Worm (Caenorhabditis elegans) whole organism, midembryonic: Measurements from ENCODE around the gene F26D11.13.

Source experiments
- T22C8.4 ChIP-seq: fragments of 200-800 bp; sonication (Bioruptor generic); IDR thresholded peaks from 2 replicates; pipeline ENCODE4 v1.3.6; 2022; ENCODE audit warnings: missing genetic modification characterization, missing compliant biosample characterization
- cog-1 ChIP-seq: sonication (generic microtip); optimal IDR thresholded peaks from 2 replicates; lab custom pipeline; 2016; ENCODE audit warnings: missing genetic modification characterization, missing compliant biosample characterization
- flt-1 ChIP-seq: fragments of 200-800 bp; sonication (Bioruptor generic); IDR thresholded peaks from 2 replicates; pipeline ENCODE4 v1.3.6; 2022; ENCODE audit warnings: missing genetic modification characterization, missing compliant biosample characterization
- klf-2 ChIP-seq: fragments of 200-800 bp; sonication (Bioruptor generic); conservative IDR thresholded peaks from 2 replicates; pipeline ENCODE4 v1.3.6; 2022; ENCODE audit warnings: missing genetic modification reagents, missing genetic modification characterization, missing compliant biosample characterization
- med-1 ChIP-seq: sonication (generic microtip); optimal IDR thresholded peaks from 2 replicates; lab custom pipeline; 2017; ENCODE audit warnings: missing genetic modification characterization, mild to moderate bottlenecking, missing compliant biosample characterization, antibody characterized with exemption, missing genetic modification reagents; ENCODE audit not compliant: insufficient read depth
- ref-1 ChIP-seq: fragments of 200-800 bp; sonication (Bioruptor generic); conservative IDR thresholded peaks from 2 replicates; pipeline ENCODE4 v1.3.6; 2022; ENCODE audit warnings: missing genetic modification reagents, missing genetic modification characterization, missing compliant biosample characterization
- tab-1 ChIP-seq: fragments of 200-800 bp; sonication (Bioruptor generic); IDR thresholded peaks from 2 replicates; pipeline ENCODE4 v1.3.6; 2022; ENCODE audit warnings: missing genetic modification characterization, missing compliant biosample characterization
- ztf-23 ChIP-seq: fragments of 200-800 bp; sonication (Bioruptor generic); IDR thresholded peaks from 2 replicates; pipeline ENCODE4 v1.3.6; 2022; ENCODE audit warnings: missing genetic modification reagents, missing genetic modification characterization, missing compliant biosample characterization
- ztf-29 ChIP-seq: fragments of 200-800 bp; sonication (Bioruptor generic); IDR thresholded peaks from 2 replicates; pipeline ENCODE4 v1.3.6; 2022; ENCODE audit warnings: missing genetic modification reagents, missing genetic modification characterization, missing compliant biosample characterization

Gene F26D11.13

ce11 chrV:7955168-7955567 is 716 bp upstream of the F26D11.13 start, which contains the start of gene F26D11.12:
TSS of gene F26D11.12 (minus strand) at chrV:7955312.
- TF ChIP-seq cog-1 (tag; lab: Kevin White, UChicago) (no peak), ztf-23 (no peak), tab-1 (GFP tag; lab: Robert Waterston, UW) (no peak), ref-1 (GFP tag; lab: Robert Waterston, UW) (no peak), klf-2 (GFP tag; lab: Robert Waterston, UW) (no peak), med-1 (GFP tag; lab: Kevin White, UChicago) (no peak), ztf-29 (GFP tag; lab: Robert Waterston, UW) (no peak), flt-1 (GFP tag; lab: Robert Waterston, UW) (no peak), T22C8.4 (GFP tag; lab: Robert Waterston, UW) (no peak)

ce11 chrV:7952855-7953254 is 1.6 kb downstream of the F26D11.13 start, which contains the start of gene clec-216:
TSS of gene clec-216 (minus strand) at chrV:7952955.
- TF ChIP-seq ztf-23 (no peak), ztf-29 (GFP tag; lab: Robert Waterston, UW) (no peak), flt-1 (GFP tag; lab: Robert Waterston, UW) (no peak), med-1 (GFP tag; lab: Kevin White, UChicago) (no peak), tab-1 (GFP tag; lab: Robert Waterston, UW) (no peak), T22C8.4 (GFP tag; lab: Robert Waterston, UW) (no peak), ref-1 (GFP tag; lab: Robert Waterston, UW) (no peak), klf-2 (GFP tag; lab: Robert Waterston, UW) (no peak), cog-1 (tag; lab: Kevin White, UChicago) (no peak)

ce11 chrV:7946229-7946628 is 8.2 kb downstream of the F26D11.13 start:
- TF ChIP-seq T22C8.4 (GFP tag; lab: Robert Waterston, UW) (no peak), med-1 (GFP tag; lab: Kevin White, UChicago) (no peak), ref-1 (GFP tag; lab: Robert Waterston, UW) (no peak), tab-1 (GFP tag; lab: Robert Waterston, UW) (no peak), cog-1 (tag; lab: Kevin White, UChicago) (no peak), ztf-29 (GFP tag; lab: Robert Waterston, UW) (no peak), ztf-23 (no peak), flt-1 (GFP tag; lab: Robert Waterston, UW) (no peak), klf-2 (GFP tag; lab: Robert Waterston, UW) (no peak)

ce11 chrV:7943568-7943967 is 10.9 kb downstream of the F26D11.13 start, which contains the start of gene Y97E10B.1:
TSS of gene Y97E10B.1 (plus strand) at chrV:7943868.
- TF ChIP-seq ztf-29 (GFP tag; lab: Robert Waterston, UW) = no peak
- TF ChIP-seq ref-1 (GFP tag; lab: Robert Waterston, UW) = no peak
- no peak for TF ChIP-seq ztf-23
- no peak for TF ChIP-seq flt-1 (GFP tag; lab: Robert Waterston, UW)
- no peak for TF ChIP-seq klf-2 (GFP tag; lab: Robert Waterston, UW)
- no peak for TF ChIP-seq cog-1 (tag; lab: Kevin White, UChicago)
- TF ChIP-seq T22C8.4 (GFP tag; lab: Robert Waterston, UW) = no peak
- no peak for TF ChIP-seq med-1 (GFP tag; lab: Kevin White, UChicago)
- TF ChIP-seq tab-1 (GFP tag; lab: Robert Waterston, UW) = no peak

- no peak for TF ChIP-seq med-1 (GFP tag; lab: Kevin White, UChicago)
- TF ChIP-seq ztf-29 (GFP tag; lab: Robert Waterston, UW) = no peak
- TF ChIP-seq klf-2 (GFP tag; lab: Robert Waterston, UW) = no peak
- no peak for TF ChIP-seq flt-1 (GFP tag; lab: Robert Waterston, UW)
- TF ChIP-seq T22C8.4 (GFP tag; lab: Robert Waterston, UW) = no peak
- no peak for TF ChIP-seq cog-1 (tag; lab: Kevin White, UChicago)
- TF ChIP-seq ref-1 (GFP tag; lab: Robert Waterston, UW) = no peak
- TF ChIP-seq ztf-23 = no peak
- TF ChIP-seq tab-1 (GFP tag; lab: Robert Waterston, UW) = no peak
Observed at ce11 chrV:7940299-7940698, 14.2 kb downstream of the F26D11.13 start, which contains the start of gene srt-53. TSS of gene srt-53 (minus strand) at chrV:7940399.

ce11 chrV:7937152-7937551 is 17.3 kb downstream of the F26D11.13 start, which contains the start of gene srsx-3:
TSS of gene srsx-3 (minus strand) at chrV:7937252.
- TF ChIP-seq T22C8.4 (GFP tag; lab: Robert Waterston, UW) (no peak), flt-1 (GFP tag; lab: Robert Waterston, UW) (no peak), ref-1 (GFP tag; lab: Robert Waterston, UW) (no peak), klf-2 (GFP tag; lab: Robert Waterston, UW) (no peak), med-1 (GFP tag; lab: Kevin White, UChicago) (no peak), ztf-29 (GFP tag; lab: Robert Waterston, UW) (no peak), ztf-23 (no peak), tab-1 (GFP tag; lab: Robert Waterston, UW) (no peak), cog-1 (tag; lab: Kevin White, UChicago) (no peak)

- TF ChIP-seq flt-1 (GFP tag; lab: Robert Waterston, UW) = no peak
- no peak for TF ChIP-seq tab-1 (GFP tag; lab: Robert Waterston, UW)
- TF ChIP-seq T22C8.4 (GFP tag; lab: Robert Waterston, UW) = no peak
- no peak for TF ChIP-seq ztf-23
- TF ChIP-seq cog-1 (tag; lab: Kevin White, UChicago) = no peak
- no peak for TF ChIP-seq klf-2 (GFP tag; lab: Robert Waterston, UW)
- no peak for TF ChIP-seq ztf-29 (GFP tag; lab: Robert Waterston, UW)
- TF ChIP-seq med-1 (GFP tag; lab: Kevin White, UChicago) = no peak
- no peak for TF ChIP-seq ref-1 (GFP tag; lab: Robert Waterston, UW)
Observed at ce11 chrV:7932998-7933397, 21.5 kb downstream of the F26D11.13 start, which contains the start of gene ncx-10. TSS of gene ncx-10 (minus strand) at chrV:7933098.

- no peak for TF ChIP-seq ref-1 (GFP tag; lab: Robert Waterston, UW)
- no peak for TF ChIP-seq T22C8.4 (GFP tag; lab: Robert Waterston, UW)
Observed at ce11 chrV:7928660-7929059, 25.8 kb downstream of the F26D11.13 start, which contains the start of gene srsx-5. TSS of gene srsx-5 (plus strand) at chrV:7928960.

ce11 chrV:7926784-7927183 is 27.7 kb downstream of the F26D11.13 start, which contains the start of gene srsx-6:
TSS of gene srsx-6 (plus strand) at chrV:7927084.
- TF ChIP-seq ztf-29 (GFP tag; lab: Robert Waterston, UW) = no peak
